Fruit fly (Drosophila melanogaster) whole organism, prepupa: ENCODE results near the gene tai.

Experiments used
- Blimp-1 ChIP-seq: fragments of 200-800 bp; sonication (Bioruptor generic); optimal IDR thresholded peaks from 3 replicates; lab custom pipeline; 2017; ENCODE audit warnings: missing biosample characterization, missing genetic modification characterization, mild to moderate bottlenecking, moderate library complexity, missing genetic modification reagents
- CG10631 ChIP-seq: fragments of 200-800 bp; sonication (Bioruptor generic); optimal IDR thresholded peaks from 2 replicates; lab custom pipeline; 2016; ENCODE audit warnings: missing biosample characterization, missing genetic modification characterization
- CG10669 ChIP-seq: fragments of 200-800 bp; sonication (Bioruptor generic); optimal IDR thresholded peaks from 3 replicates; lab custom pipeline; 2018; ENCODE audit warnings: missing biosample characterization, mild to moderate bottlenecking, missing genetic modification characterization, moderate library complexity
- CG11294 ChIP-seq: fragments of 200-800 bp; sonication (Bioruptor generic); IDR thresholded peaks from 2 replicates; pipeline ENCODE4 v1.3.6; 2022; ENCODE audit warnings: missing biosample characterization, missing genetic modification characterization
- CG11762 ChIP-seq: fragments of 200-800 bp; sonication (Bioruptor generic); optimal IDR thresholded peaks from 3 replicates; lab custom pipeline; 2016; ENCODE audit warnings: missing biosample characterization, missing genetic modification characterization; ENCODE audit not compliant: insufficient read depth
- CG15336 ChIP-seq: fragments of 200-800 bp; sonication (Bioruptor generic); IDR thresholded peaks from 2 replicates; pipeline ENCODE4 v1.3.6; 2022; ENCODE audit warnings: missing biosample characterization, missing genetic modification characterization
- CG1621 ChIP-seq: fragments of 200-800 bp; sonication (Bioruptor generic); optimal IDR thresholded peaks from 3 replicates; lab custom pipeline; 2018; ENCODE audit warnings: missing biosample characterization, mild to moderate bottlenecking, missing genetic modification characterization
- CG31627 ChIP-seq: fragments of 200-800 bp; sonication (Bioruptor generic); optimal IDR thresholded peaks from 3 replicates; lab custom pipeline; 2016; ENCODE audit warnings: missing biosample characterization, missing genetic modification characterization
- CG34406 ChIP-seq: fragments of 200-800 bp; sonication (Bioruptor generic); optimal IDR thresholded peaks from 3 replicates; lab custom pipeline; 2016; ENCODE audit warnings: missing biosample characterization, missing genetic modification characterization
- CG3919 ChIP-seq: fragments of 200-800 bp; sonication (Bioruptor generic); optimal IDR thresholded peaks from 3 replicates; lab custom pipeline; 2016; ENCODE audit warnings: missing biosample characterization, missing genetic modification characterization
- CG4318 ChIP-seq: fragments of 200-800 bp; sonication (Bioruptor generic); optimal IDR thresholded peaks from 3 replicates; lab custom pipeline; 2017; ENCODE audit warnings: missing biosample characterization, mild to moderate bottlenecking, missing genetic modification characterization
- CG6163 ChIP-seq: fragments of 200-800 bp; sonication (Bioruptor generic); IDR thresholded peaks from 3 replicates; pipeline ENCODE4 v1.3.6; 2022; ENCODE audit warnings: missing biosample characterization, missing genetic modification characterization
- CG6276 ChIP-seq: fragments of 200-800 bp; sonication (Bioruptor generic); optimal IDR thresholded peaks from 2 replicates; lab custom pipeline; 2017; ENCODE audit warnings: missing biosample characterization, mild to moderate bottlenecking, missing genetic modification characterization
- CG6808 ChIP-seq: fragments of 200-800 bp; sonication (Bioruptor generic); optimal IDR thresholded peaks from 3 replicates; lab custom pipeline; 2017; ENCODE audit warnings: missing biosample characterization, missing genetic modification characterization, mild to moderate bottlenecking, moderate library complexity, missing genetic modification reagents
- CG7368 ChIP-seq: fragments of 200-800 bp; sonication (Bioruptor generic); optimal IDR thresholded peaks from 3 replicates; lab custom pipeline; 2016; ENCODE audit warnings: missing biosample characterization, missing genetic modification characterization
- CG8119 ChIP-seq: fragments of 200-800 bp; sonication (Bioruptor generic); IDR thresholded peaks from 3 replicates; pipeline ENCODE4 v1.3.6; 2022; ENCODE audit warnings: missing biosample characterization, missing genetic modification characterization
- CG8319 ChIP-seq: fragments of 200-800 bp; sonication (Bioruptor generic); optimal IDR thresholded peaks from 3 replicates; lab custom pipeline; 2016; ENCODE audit warnings: missing biosample characterization, missing genetic modification characterization
- CG8632 ChIP-seq: fragments of 200-800 bp; sonication (Bioruptor generic); optimal IDR thresholded peaks from 3 replicates; lab custom pipeline; 2016; ENCODE audit warnings: missing biosample characterization, missing genetic modification characterization
- CG9139 ChIP-seq: fragments of 200-800 bp; sonication (Bioruptor generic); optimal IDR thresholded peaks from 3 replicates; lab custom pipeline; 2017; ENCODE audit warnings: missing biosample characterization, mild to moderate bottlenecking, missing genetic modification characterization
- Eip93F ChIP-seq: fragments of 200-800 bp; sonication (Bioruptor generic); optimal IDR thresholded peaks from 2 replicates; lab custom pipeline; 2016; ENCODE audit warnings: missing biosample characterization, mild to moderate bottlenecking, missing genetic modification characterization
- Ets21C ChIP-seq: fragments of 200-800 bp; sonication (Bioruptor generic); optimal IDR thresholded peaks from 3 replicates; lab custom pipeline; 2016; ENCODE audit warnings: missing biosample characterization, missing genetic modification characterization
- Ets96B ChIP-seq: fragments of 200-800 bp; optimal IDR thresholded peaks from 2 replicates; lab custom pipeline; 2019; ENCODE audit warnings: missing biosample characterization, mild to moderate bottlenecking, missing genetic modification characterization, moderate library complexity
- Gug ChIP-seq: fragments of 200-800 bp; sonication (Bioruptor generic); IDR thresholded peaks from 2 replicates; pipeline ENCODE4 v1.3.6; 2022; ENCODE audit warnings: missing biosample characterization, missing genetic modification characterization
- Hr38 ChIP-seq: sonication (Bioruptor generic); optimal IDR thresholded peaks from 2 replicates; lab custom pipeline; 2016; ENCODE audit warnings: missing biosample characterization, missing genetic modification characterization
- Hr39 ChIP-seq: fragments of 200-800 bp; sonication (Bioruptor generic); optimal IDR thresholded peaks from 2 replicates; lab custom pipeline; 2016; ENCODE audit warnings: missing biosample characterization, missing genetic modification characterization
- Hr4 ChIP-seq: fragments of 200-800 bp; sonication (Bioruptor generic); optimal IDR thresholded peaks from 3 replicates; lab custom pipeline; 2016; ENCODE audit warnings: missing biosample characterization, missing genetic modification characterization
- Lpt ChIP-seq: fragments of 200-800 bp; sonication (Bioruptor generic); optimal IDR thresholded peaks from 3 replicates; lab custom pipeline; 2016; ENCODE audit warnings: missing biosample characterization, missing genetic modification characterization
- Met ChIP-seq: fragments of 200-800 bp; sonication (Bioruptor generic); optimal IDR thresholded peaks from 3 replicates; lab custom pipeline; 2016; ENCODE audit warnings: missing biosample characterization, missing genetic modification characterization
- OdsH ChIP-seq: fragments of 200-800 bp; sonication (Bioruptor generic); optimal IDR thresholded peaks from 3 replicates; lab custom pipeline; 2016; ENCODE audit warnings: missing biosample characterization, missing genetic modification characterization
- Smox ChIP-seq: fragments of 200-800 bp; sonication (Bioruptor generic); optimal IDR thresholded peaks from 3 replicates; lab custom pipeline; 2016; ENCODE audit warnings: missing biosample characterization, missing genetic modification characterization
- Sox102F ChIP-seq: fragments of 200-800 bp; sonication (Bioruptor generic); optimal IDR thresholded peaks from 2 replicates; lab custom pipeline; 2016; ENCODE audit warnings: missing biosample characterization, mild to moderate bottlenecking, missing genetic modification characterization
- Sox14 ChIP-seq: fragments of 200-800 bp; sonication (Bioruptor generic); optimal IDR thresholded peaks from 3 replicates; lab custom pipeline; 2016; ENCODE audit warnings: missing biosample characterization, missing genetic modification characterization
- achi ChIP-seq: fragments of 200-800 bp; sonication (Bioruptor generic); optimal IDR thresholded peaks from 3 replicates; lab custom pipeline; 2016; ENCODE audit warnings: missing biosample characterization, missing genetic modification characterization
- acj6 ChIP-seq: fragments of 200-800 bp; sonication (Bioruptor generic); optimal IDR thresholded peaks from 3 replicates; lab custom pipeline; 2016; ENCODE audit warnings: missing biosample characterization, missing genetic modification characterization
- dac ChIP-seq: fragments of 200-800 bp; sonication (Bioruptor generic); optimal IDR thresholded peaks from 2 replicates; lab custom pipeline; 2017; ENCODE audit warnings: missing biosample characterization, mild to moderate bottlenecking, missing genetic modification characterization
- dsx ChIP-seq: fragments of 200-800 bp; optimal IDR thresholded peaks from 3 replicates; lab custom pipeline; 2019; ENCODE audit warnings: missing biosample characterization, mild to moderate bottlenecking, missing genetic modification characterization, moderate library complexity; ENCODE audit not compliant: poor library complexity, severe bottlenecking
- eg ChIP-seq: fragments of 200-800 bp; sonication (Bioruptor generic); IDR thresholded peaks from 3 replicates; pipeline ENCODE4 v1.3.6; 2022; ENCODE audit warnings: missing biosample characterization, missing genetic modification characterization
- fd85E ChIP-seq: fragments of 200-800 bp; sonication (Bioruptor generic); optimal IDR thresholded peaks from 3 replicates; lab custom pipeline; 2016; ENCODE audit warnings: missing biosample characterization, missing genetic modification characterization
- fkh ChIP-seq: fragments of 200-800 bp; sonication (Bioruptor generic); optimal IDR thresholded peaks from 3 replicates; lab custom pipeline; 2017; ENCODE audit warnings: missing biosample characterization, mild to moderate bottlenecking, missing genetic modification characterization, moderate library complexity
- lz ChIP-seq: fragments of 200-800 bp; sonication (Bioruptor generic); optimal IDR thresholded peaks from 3 replicates; lab custom pipeline; 2016; ENCODE audit warnings: missing biosample characterization, missing genetic modification characterization
- net ChIP-seq: fragments of 200-800 bp; sonication (Bioruptor generic); optimal IDR thresholded peaks from 3 replicates; lab custom pipeline; 2016; ENCODE audit warnings: missing biosample characterization, missing genetic modification characterization
- pdm3 ChIP-seq: fragments of 200-800 bp; sonication (Bioruptor generic); optimal IDR thresholded peaks from 3 replicates; lab custom pipeline; 2016; ENCODE audit warnings: missing biosample characterization, missing genetic modification characterization
- salr ChIP-seq, 2 experiments: fragments of 200-800 bp; sonication (Bioruptor generic); optimal IDR thresholded peaks; 3 replicates each; lab custom pipeline; 2016 to 2018; ENCODE audit warnings: missing biosample characterization in 2 of 2, missing genetic modification characterization in 2 of 2, mild to moderate bottlenecking in 1 of 2
- spab ChIP-seq: fragments of 200-800 bp; sonication (Bioruptor generic); optimal IDR thresholded peaks from 2 replicates; lab custom pipeline; 2017; ENCODE audit warnings: missing biosample characterization, mild to moderate bottlenecking, missing genetic modification characterization, missing genetic modification reagents
- ss ChIP-seq, 2 experiments: fragments of 200-800 bp; sonication (Bioruptor generic); optimal IDR thresholded peaks; 2 replicates in 1 of 2; 3 replicates in 1 of 2; lab custom pipeline; 2017 to 2018; ENCODE audit warnings: mild to moderate bottlenecking in 2 of 2, missing biosample characterization in 2 of 2, missing genetic modification characterization in 2 of 2, moderate library complexity in 1 of 2
- svp ChIP-seq: fragments of 200-800 bp; sonication (Bioruptor generic); peaks from one replicate; lab custom pipeline; 2016; ENCODE audit warnings: missing biosample characterization, missing genetic modification characterization
- topi ChIP-seq: fragments of 200-800 bp; sonication (Bioruptor generic); optimal IDR thresholded peaks from 3 replicates; lab custom pipeline; 2016; ENCODE audit warnings: missing biosample characterization, missing genetic modification characterization

The tai gene

dm6 chr2L:9167001-9167400 is 423 bp downstream of the tai start:
- TF ChIP-seq CG9139 (GFP tag; lab: Kevin White, UChicago) (no peak), CG8119 (GFP tag; lab: Robert Waterston, UW) (peak; percentile 35; the same call in 1 of the 3 replicates), lz (GFP tag; lab: Kevin White, UChicago) (no peak), CG15336 (GFP tag; lab: Robert Waterston, UW) (peak; percentile 40; the same call in 1 of the 2 replicates), CG11762 (GFP tag; lab: Kevin White, UChicago) (no peak), Sox102F (GFP tag; lab: Kevin White, UChicago) (no peak), achi (GFP tag; lab: Kevin White, UChicago) (no peak), Blimp-1 (no peak), dac (no peak), CG7368 (no peak), Smox (GFP tag; lab: Kevin White, UChicago) (no peak), acj6 (no peak), Sox14 (no peak), net (GFP tag; lab: Kevin White, UChicago) (no peak), Hr39 (GFP tag; lab: Kevin White, UChicago) (no peak), topi (GFP tag; lab: Kevin White, UChicago) (no peak), OdsH (GFP tag; lab: Kevin White, UChicago) (no peak), svp (GFP tag; lab: Kevin White, UChicago) (no peak), Hr4 (GFP tag; lab: Kevin White, UChicago) (no peak), CG10669 (GFP tag; lab: Kevin White, UChicago) (no peak), Ets96B (no peak), eg (GFP tag; lab: Robert Waterston, UW) (0 out of 3 replicates have a peak, but pooled peaks have one; percentile 9), ss (GFP tag; optimal IDR thresholded peaks at IDR 0.05; lab: Kevin White, UChicago) (no peak), dsx (GFP tag; lab: Kevin White, UChicago) (no peak), CG6163 (GFP tag; lab: Robert Waterston, UW) (peak; percentile 45; the same call in 1 of the 3 replicates), CG8632 (GFP tag; lab: Kevin White, UChicago) (no peak), fd85E (GFP tag; lab: Kevin White, UChicago) (no peak), CG6808 (GFP tag; lab: Kevin White, UChicago) (no peak)

DNA sequence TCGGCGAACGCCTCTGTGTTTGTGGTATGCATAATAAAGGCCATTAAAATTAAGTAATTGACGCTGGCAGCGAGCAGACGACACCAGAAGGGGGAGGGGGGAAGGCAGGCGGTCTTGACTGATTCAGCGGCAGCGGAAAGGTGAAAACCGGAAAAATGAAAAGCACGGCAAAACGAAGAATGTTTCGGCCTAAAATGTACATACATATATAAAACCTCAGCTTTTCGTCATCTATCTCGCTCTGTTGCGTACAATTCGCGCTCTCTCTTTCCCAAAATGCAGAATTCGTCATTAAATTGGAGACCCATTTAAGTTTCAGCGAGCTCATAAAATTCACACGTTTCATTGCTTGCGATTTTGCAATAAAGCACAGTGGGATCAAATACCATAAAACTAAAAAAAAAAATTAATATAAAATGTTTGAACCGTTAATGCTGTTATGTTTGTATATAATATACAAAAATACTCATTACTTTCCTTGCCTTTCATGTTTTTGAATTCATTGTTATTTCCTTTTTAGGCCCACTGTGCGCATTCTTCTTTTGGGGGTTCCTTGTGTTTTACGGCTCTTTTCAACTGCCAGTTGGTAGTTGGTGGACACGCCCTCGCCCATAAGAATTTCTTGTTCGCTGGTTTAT is 1.6 kb downstream of the tai start:
- TF ChIP-seq Gug (GFP tag; lab: Robert Waterston, UW) (peak; percentile 69), Hr38 (no peak), CG10631 (GFP tag; lab: Kevin White, UChicago) (peak; percentile 83), CG6163 (GFP tag; lab: Robert Waterston, UW) (peak; percentile 90), Ets96B (peak; percentile 75), net (GFP tag; lab: Kevin White, UChicago) (peak; percentile 67), fkh (GFP tag; lab: Kevin White, UChicago) (no peak), CG8319 (GFP tag; lab: Kevin White, UChicago) (peak; percentile 86), dsx (GFP tag; lab: Kevin White, UChicago) (peak; percentile 73), Sox14 (peak; percentile 83), CG3919 (GFP tag; lab: Kevin White, UChicago) (peak; percentile 90), eg (GFP tag; lab: Robert Waterston, UW) (peak; percentile 90), dac (peak; percentile 6), ss (GFP tag; optimal IDR thresholded peaks at IDR 0.05; lab: Kevin White, UChicago) (peak; percentile 66 to 82), Ets21C (peak; percentile 81), CG6276 (GFP tag; lab: Kevin White, UChicago) (peak; percentile 64), achi (GFP tag; lab: Kevin White, UChicago) (peak; percentile 87), CG11762 (GFP tag; lab: Kevin White, UChicago) (peak; percentile 79), CG34406 (GFP tag; lab: Kevin White, UChicago) (peak; percentile 93), Smox (GFP tag; lab: Kevin White, UChicago) (peak; percentile 90), CG11294 (GFP tag; lab: Robert Waterston, UW) (0 out of 2 replicates have a peak, but pooled peaks have one; percentile 31), Eip93F (GFP tag; lab: Kevin White, UChicago) (peak; percentile 43), CG1621 (tag; lab: Kevin White, UChicago) (peak; percentile 71), Lpt (GFP tag; lab: Kevin White, UChicago) (peak; percentile 49), salr (GFP tag; optimal IDR thresholded peaks at IDR 0.05; lab: Kevin White, UChicago) (peak; percentile 51 to 71), spab (peak; percentile 69), CG31627 (GFP tag; lab: Kevin White, UChicago) (peak; percentile 88), fd85E (GFP tag; lab: Kevin White, UChicago) (peak; percentile 64), CG4318 (GFP tag; lab: Kevin White, UChicago) (peak; percentile 51), pdm3 (GFP tag; lab: Kevin White, UChicago) (peak; percentile 83), Met (GFP tag; lab: Kevin White, UChicago) (peak; percentile 92), OdsH (GFP tag; lab: Kevin White, UChicago) (peak; percentile 87)
